Worm (Caenorhabditis elegans) whole organism, L4/young adult: ENCODE measurements around the gene sel-5.

Experiments
- W03F9.2 ChIP-seq: fragments of 150-350 bp; optimal IDR thresholded peaks from 2 replicates; lab custom pipeline; 2014; ENCODE audit warnings: missing biosample characterization, missing genetic modification characterization
- dao-5 ChIP-seq: sonication (generic microtip); optimal IDR thresholded peaks from 2 replicates; lab custom pipeline; 2016; ENCODE audit warnings: missing genotype, missing genetic modification characterization, moderate library complexity, missing compliant biosample characterization
- him-1 ChIP-seq: sonication (generic microtip); optimal IDR thresholded peaks from 2 replicates; lab custom pipeline; 2016; ENCODE audit warnings: missing genotype, missing genetic modification reagents, missing genetic modification characterization, missing compliant biosample characterization

sel-5 gene

DNA sequence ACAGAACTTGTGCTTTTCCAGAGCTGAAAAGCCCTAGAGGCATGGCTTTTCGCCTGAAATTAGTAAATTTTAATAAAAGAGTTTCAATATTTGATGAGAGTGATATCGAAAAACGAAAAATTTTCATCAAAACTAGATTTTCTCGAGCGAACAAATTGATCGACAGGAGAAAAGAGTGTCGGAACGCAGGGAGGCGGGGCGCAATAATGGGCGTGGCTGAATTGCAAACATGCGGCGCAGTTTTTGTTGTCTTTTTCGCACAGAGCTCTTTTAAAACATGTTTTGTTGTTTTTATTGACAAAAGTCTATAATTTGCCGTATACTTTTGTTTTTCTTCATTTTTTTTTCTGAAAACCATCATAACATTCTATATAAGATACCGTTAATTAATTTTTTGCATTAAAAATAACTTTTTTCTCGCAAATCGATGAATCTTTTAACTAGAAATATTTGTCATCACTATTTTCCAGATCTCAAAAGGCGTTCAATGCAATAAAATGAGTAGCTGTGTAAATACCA is at the start of gene sel-5, which contains the start of gene wdr-48:
Gene sel-5 (minus strand): TSS at position 53 of the 519 bp plus-strand sequence.
Gene wdr-48 (plus strand): TSS at position 469 of the 519 bp plus-strand sequence.
- TF ChIP-seq dao-5 (tag; lab: Kevin White, UChicago) = no peak
- TF ChIP-seq W03F9.2 = peak; percentile 48

ce11 chrIII:4626148-4626922 is 48.1 kb upstream of the sel-5 start:
- TF ChIP-seq dao-5 (tag; lab: Kevin White, UChicago) (no peak), him-1 (tag; lab: Kevin White, UChicago) (no peak), W03F9.2 (no peak)

DNA sequence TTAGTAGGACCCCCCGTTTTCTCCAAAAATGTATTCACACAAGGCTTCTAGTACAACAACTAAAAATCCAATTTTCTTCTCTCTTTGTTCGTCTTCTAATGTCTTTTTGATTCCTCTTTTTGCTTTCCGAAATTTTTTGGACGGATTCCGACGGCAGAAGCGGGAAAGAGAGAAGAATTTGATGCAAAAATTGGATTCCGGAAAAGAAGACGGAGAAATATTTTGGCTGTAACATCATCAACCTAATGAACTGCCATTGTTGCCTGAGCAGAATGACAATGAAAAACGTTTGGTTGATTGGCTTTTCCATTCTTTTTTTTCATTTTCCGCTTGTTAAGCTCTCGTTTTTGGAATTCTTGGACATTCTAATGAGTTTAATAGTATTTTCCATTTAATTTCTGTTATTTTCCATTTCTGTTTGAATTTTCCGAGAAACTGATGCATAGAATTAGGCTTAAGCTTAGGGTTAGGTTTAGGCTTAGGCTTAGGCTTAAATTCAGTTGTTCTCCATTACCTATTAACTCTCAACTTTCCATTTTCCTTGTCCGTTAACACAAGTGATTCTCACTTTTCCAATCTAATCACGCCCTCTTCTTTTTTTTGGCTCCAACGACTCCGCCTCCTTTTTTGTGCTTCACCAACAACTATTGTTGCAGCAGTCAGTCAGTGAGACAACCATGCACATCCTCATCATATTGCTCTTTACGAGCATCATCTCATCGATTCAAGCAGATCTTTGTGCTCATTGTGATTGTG is 44.3 kb upstream of the sel-5 start, which contains the start of gene lron-5:
Gene lron-5 (plus strand): TSS at position 655 of the 756 bp plus-strand sequence.
- TF ChIP-seq W03F9.2 (no peak), dao-5 (tag; lab: Kevin White, UChicago) (no peak), him-1 (tag; lab: Kevin White, UChicago) (no peak)

ce11 chrIII:4616071-4616571 is 37.9 kb upstream of the sel-5 start, which contains the start of gene lips-3:
Gene lips-3 (plus strand): TSS chrIII:4616528.
- TF ChIP-seq dao-5 (tag; lab: Kevin White, UChicago) = no peak
- TF ChIP-seq W03F9.2 = no peak
- TF ChIP-seq him-1 (tag; lab: Kevin White, UChicago) = no peak

DNA sequence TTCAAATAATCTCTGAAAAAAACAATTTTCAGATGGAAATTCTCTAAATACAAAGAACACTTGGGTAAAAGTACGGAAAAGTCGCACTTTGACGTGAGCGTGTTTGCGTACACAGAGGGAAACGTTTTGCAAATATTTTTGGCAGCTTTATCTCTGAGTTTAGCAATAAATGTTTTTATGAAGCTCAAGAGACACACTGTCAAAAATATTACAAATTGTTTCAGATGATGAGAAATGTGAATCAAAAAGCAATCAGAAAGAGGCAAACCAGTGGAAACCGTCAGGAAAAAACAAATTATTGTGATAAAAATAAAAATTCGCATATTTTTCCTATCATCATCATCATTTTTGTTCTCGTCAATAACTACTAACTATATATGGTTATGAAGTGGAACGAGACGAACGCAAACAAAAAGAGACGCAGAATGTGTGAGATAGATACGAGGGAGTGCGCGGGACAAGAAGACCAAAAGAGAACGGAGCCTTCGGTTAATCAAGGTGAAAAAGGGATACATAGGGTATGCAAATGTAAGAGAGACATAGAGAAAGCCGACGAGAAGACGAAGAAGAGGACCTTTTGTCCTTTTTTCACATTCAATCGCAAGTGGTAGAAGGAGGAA is 34.2 kb upstream of the sel-5 start, which contains the start of gene sel-2:
Gene sel-2 (minus strand): TSS at position 51 of the 620 bp plus-strand sequence.
- no peak for TF ChIP-seq dao-5 (tag; lab: Kevin White, UChicago)
- no peak for TF ChIP-seq him-1 (tag; lab: Kevin White, UChicago)
- no peak for TF ChIP-seq W03F9.2

DNA sequence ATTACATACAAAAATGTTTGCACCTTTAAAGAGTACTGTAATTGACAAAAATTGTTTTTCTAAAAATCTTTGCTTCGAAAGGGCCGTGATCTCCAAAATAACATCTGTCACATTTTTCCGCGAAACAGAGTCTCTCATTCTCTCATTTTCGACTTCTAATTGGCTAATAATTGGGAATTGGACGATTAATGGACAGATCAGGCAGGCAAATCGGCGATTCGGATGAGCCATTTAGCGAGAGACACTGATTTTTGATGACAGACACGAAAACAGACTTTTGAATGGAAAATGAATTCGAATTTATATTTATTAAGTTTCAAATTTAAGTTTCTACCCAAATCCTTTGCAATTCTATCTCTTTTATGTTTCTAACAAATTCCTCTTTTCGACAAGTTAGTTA is 25.6 kb upstream of the sel-5 start:
- TF ChIP-seq W03F9.2 (no peak), him-1 (tag; lab: Kevin White, UChicago) (no peak), dao-5 (tag; lab: Kevin White, UChicago) (no peak)

- no peak for TF ChIP-seq dao-5 (tag; lab: Kevin White, UChicago)
- no peak for TF ChIP-seq W03F9.2
- TF ChIP-seq him-1 (tag; lab: Kevin White, UChicago) = no peak
Observed at ce11 chrIII:4601286-4601685, 23.0 kb upstream of the sel-5 start.

- no peak for TF ChIP-seq W03F9.2
- TF ChIP-seq dao-5 (tag; lab: Kevin White, UChicago) = no peak
- TF ChIP-seq him-1 (tag; lab: Kevin White, UChicago) = no peak
Observed at ce11 chrIII:4600139-4600762, 22.0 kb upstream of the sel-5 start, which contains the start of gene mab-21. Gene mab-21 (plus strand): TSS chrIII:4600753.

- TF ChIP-seq dao-5 (tag; lab: Kevin White, UChicago) (no peak), him-1 (tag; lab: Kevin White, UChicago) (no peak)
Observed at ce11 chrIII:4595771-4596227, 17.6 kb upstream of the sel-5 start, which contains the start of gene asb-1. Gene asb-1 (minus strand): TSS chrIII:4595821.

ce11 chrIII:4594762-4595523 is 16.7 kb upstream of the sel-5 start:
- no peak for TF ChIP-seq dao-5 (tag; lab: Kevin White, UChicago)
- no peak for TF ChIP-seq him-1 (tag; lab: Kevin White, UChicago)
- TF ChIP-seq W03F9.2 = no peak

- TF ChIP-seq W03F9.2 (no peak), dao-5 (tag; lab: Kevin White, UChicago) (no peak), him-1 (tag; lab: Kevin White, UChicago) (no peak)
Observed at ce11 chrIII:4594324-4594723, 16.1 kb upstream of the sel-5 start, which contains the start of gene apc-11. Gene apc-11 (minus strand): TSS chrIII:4594424.
